Worm (Caenorhabditis elegans) whole organism, midembryonic: ENCODE data around the gene K10C2.14.

Experiments used
- cog-1 ChIP-seq: sonication (generic microtip); optimal IDR thresholded peaks from 2 replicates; lab custom pipeline; 2016; ENCODE audit warnings: missing genetic modification characterization, missing compliant biosample characterization
- klf-2 ChIP-seq: fragments of 200-800 bp; sonication (Bioruptor generic); conservative IDR thresholded peaks from 2 replicates; pipeline ENCODE4 v1.3.6; 2022; ENCODE audit warnings: missing genetic modification reagents, missing genetic modification characterization, missing compliant biosample characterization
- ztf-29 ChIP-seq: fragments of 200-800 bp; sonication (Bioruptor generic); IDR thresholded peaks from 2 replicates; pipeline ENCODE4 v1.3.6; 2022; ENCODE audit warnings: missing genetic modification reagents, missing genetic modification characterization, missing compliant biosample characterization

DNA sequence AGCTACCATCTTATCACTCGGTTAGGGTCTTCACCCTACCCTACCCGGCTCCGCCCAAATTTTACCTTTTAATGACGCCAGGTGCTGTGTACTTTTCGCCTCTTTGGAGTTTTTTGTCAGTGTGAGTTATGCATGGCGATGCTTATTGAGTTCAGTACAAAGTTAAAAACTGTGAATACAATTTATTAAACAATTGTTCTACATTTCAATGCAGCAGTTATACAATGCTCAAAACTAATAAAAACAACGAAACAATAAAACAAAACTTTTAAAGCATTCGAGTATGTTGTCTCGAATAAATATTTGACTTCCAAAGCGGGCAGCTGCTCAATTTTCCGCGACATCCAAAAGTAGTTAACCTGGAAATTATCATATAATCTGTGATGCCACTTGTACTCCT lies 9.9 kb downstream of the K10C2.14 start, which contains the start of gene ctsa-2:
- TF ChIP-seq ztf-29 (GFP tag; lab: Robert Waterston, UW) (no peak), cog-1 (tag; lab: Kevin White, UChicago) (no peak), klf-2 (GFP tag; lab: Robert Waterston, UW) (no peak)
